Fruit fly (Drosophila melanogaster): ENCODE measurements around the gene CG10376.
A peak's percentile ranks its signal among the peaks of the same experiment; 100 is the strongest.

Gene CG10376

DNA sequence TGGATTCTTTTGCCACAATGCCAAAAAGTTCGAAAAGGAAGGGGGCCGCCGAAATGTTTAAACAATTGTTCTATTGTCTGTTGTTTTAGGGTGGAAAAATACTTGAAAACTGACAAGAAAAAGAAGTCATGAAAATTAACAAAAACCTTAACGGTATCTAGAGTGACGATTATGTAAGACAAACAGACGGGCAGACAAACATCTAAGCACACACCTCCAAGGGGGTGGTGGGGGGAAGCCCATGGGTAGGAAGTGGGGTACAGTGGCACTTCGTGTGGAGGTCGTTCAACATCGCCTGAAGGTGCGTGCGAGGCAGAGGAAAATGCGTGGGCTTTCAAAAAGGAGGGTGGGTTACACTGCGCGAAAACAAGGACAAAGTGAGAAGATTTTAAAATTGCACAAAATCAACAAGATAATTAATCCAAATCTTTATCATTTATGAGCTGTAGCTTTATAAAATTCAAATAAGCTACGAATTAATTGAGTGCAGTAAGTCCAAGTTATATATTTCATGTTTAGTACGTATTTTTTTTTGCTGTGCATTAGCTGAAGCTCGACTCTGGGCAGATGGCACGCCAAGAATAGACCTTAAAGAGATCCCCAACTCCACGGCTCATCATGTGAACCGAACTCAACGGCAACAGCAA is 14.6 kb upstream of the CG10376 start (continued):
- TF ChIP-seq spab (GFP tag; optimal IDR thresholded peaks at IDR 0.05), result no peak
- TF ChIP-seq CG8319 (GFP tag; optimal IDR thresholded peaks at IDR 0.05), result no peak
- TF ChIP-seq fd85E (GFP tag; optimal IDR thresholded peaks at IDR 0.05), result no peak
- peak; percentile 84 for TF ChIP-seq fkh (GFP tag; optimal IDR thresholded peaks at IDR 0.05)
- TF ChIP-seq acj6 (GFP tag; optimal IDR thresholded peaks at IDR 0.05), result no peak
- TF ChIP-seq CG16779 (tag; optimal IDR thresholded peaks at IDR 0.05), result no peak
- no peak for TF ChIP-seq CG6808 (GFP tag; optimal IDR thresholded peaks at IDR 0.05)
- TF ChIP-seq CG6792 (GFP tag; optimal IDR thresholded peaks at IDR 0.05), result no peak
- TF ChIP-seq CG7368 (GFP tag; optimal IDR thresholded peaks at IDR 0.05), result no peak
- no peak for TF ChIP-seq Blimp-1 (GFP tag; optimal IDR thresholded peaks at IDR 0.05)
- TF ChIP-seq pdm3 (GFP tag; optimal IDR thresholded peaks at IDR 0.05), result peak; percentile 1
- TF ChIP-seq Ets21C (GFP tag; optimal IDR thresholded peaks at IDR 0.05), result no peak
- TF ChIP-seq Gug (GFP tag; IDR thresholded peaks at IDR 0.05), result no peak
- TF ChIP-seq Hr38 (GFP tag; optimal IDR thresholded peaks at IDR 0.05), result no peak
- peak; percentile 32; the same call in 1 of the 2 replicates for TF ChIP-seq CG15336 (GFP tag; IDR thresholded peaks at IDR 0.05)
- no peak for TF ChIP-seq net (GFP tag; optimal IDR thresholded peaks at IDR 0.05)
- TF ChIP-seq eg (GFP tag; IDR thresholded peaks at IDR 0.05), result no peak
- no peak for TF ChIP-seq lz (GFP tag; optimal IDR thresholded peaks at IDR 0.05)
- no peak for TF ChIP-seq achi (GFP tag; optimal IDR thresholded peaks at IDR 0.05)
- TF ChIP-seq CG11762 (GFP tag; optimal IDR thresholded peaks at IDR 0.05; ENCODE audit: insufficient read depth), result no peak
- TF ChIP-seq Met (GFP tag; optimal IDR thresholded peaks at IDR 0.05), result no peak

DNA sequence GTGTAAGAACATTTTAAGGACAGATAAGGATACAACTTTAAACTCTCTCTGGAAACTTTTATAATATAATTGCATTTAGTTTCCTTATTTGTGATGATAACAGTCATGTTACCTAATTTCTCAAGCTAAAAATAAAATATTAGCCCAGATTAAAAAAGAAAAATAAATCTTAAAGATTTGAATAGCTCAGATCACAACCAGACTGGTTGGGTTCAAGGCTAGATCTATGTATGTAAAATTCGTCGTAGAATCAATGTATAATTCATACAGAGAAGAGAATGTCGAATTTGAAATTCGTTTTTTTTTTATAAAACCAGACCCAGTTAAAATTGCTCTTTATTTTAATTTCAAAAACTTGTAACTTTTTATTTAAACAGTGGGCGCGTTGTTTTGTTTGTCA is 11.2 kb upstream of the CG10376 start:
- TF ChIP-seq CG6163 (GFP tag; IDR thresholded peaks at IDR 0.05), result no peak

DNA sequence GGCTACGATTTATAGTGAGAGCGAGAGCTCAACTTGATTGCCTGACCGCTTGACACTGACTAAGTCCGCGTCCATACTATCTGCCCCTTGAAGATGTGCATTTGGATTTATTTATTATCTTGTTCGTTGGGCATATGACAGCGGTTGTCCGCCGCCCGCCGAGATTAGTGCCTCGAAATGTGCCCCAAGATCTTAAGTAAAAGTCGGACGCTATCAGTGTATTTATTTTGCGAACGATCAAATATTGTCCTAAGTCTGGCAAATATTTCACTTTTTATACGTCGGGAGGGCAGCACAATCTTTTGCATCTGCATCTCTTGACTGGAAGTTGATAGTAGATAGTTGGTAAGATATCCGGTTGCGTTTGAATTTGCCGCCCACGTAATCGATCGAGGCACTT is 10.8 kb upstream of the CG10376 start, which contains the start of gene Irk3:
Irk3 (minus strand) TSS at position 63 of the 400 bp plus-strand sequence.
- TF ChIP-seq cyc (GFP tag; optimal IDR thresholded peaks at IDR 0.05) (no peak), CG15336 (GFP tag; IDR thresholded peaks at IDR 0.05) (no peak), fkh (GFP tag; optimal IDR thresholded peaks at IDR 0.05) (no peak), Ets96B (tag; optimal IDR thresholded peaks at IDR 0.05) (no peak), CG4318 (GFP tag; optimal IDR thresholded peaks at IDR 0.05) (no peak), salr (GFP tag; optimal IDR thresholded peaks at IDR 0.05) (no peak)

DNA sequence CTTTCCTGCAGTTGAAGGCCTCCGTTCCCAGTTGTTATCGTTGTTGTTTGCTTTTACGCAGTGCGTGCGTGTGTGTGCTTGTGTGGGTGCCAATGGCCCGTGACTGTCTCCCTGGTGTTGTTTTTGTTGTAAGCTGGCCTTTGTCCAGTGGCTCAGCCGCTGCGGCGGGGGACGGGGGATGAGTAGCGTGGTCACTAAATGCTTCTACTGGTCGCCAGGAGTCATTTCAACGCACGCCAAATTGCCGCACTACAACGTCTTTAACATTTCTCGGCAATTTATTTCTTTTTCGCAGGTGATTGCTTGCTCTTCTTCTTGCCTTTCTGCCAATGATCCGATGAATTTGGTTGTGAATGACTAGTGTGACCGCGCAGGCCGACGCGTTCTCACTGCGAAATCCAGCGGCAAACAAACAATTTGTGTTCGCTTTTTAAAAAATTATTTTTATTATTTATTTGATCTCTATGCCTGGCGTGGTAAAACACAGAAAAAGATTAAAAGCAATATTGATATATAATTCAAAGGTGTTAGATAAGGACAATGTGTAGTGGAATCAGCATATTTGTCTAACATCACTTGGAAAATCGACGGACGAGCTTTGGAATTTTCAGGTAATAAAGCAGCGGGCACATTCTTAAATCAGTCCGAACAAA is 5.5 kb upstream of the CG10376 start, which contains the start of the genes Faf2 and Grip71:
Faf2 (minus strand) TSS at position 450 of the 653 bp plus-strand sequence.
Grip71 (plus strand) TSS at position 608 of the 653 bp plus-strand sequence.
- peak; percentile 81 for TF ChIP-seq Smox (GFP tag; optimal IDR thresholded peaks at IDR 0.05)
- TF ChIP-seq Ets96B (tag; optimal IDR thresholded peaks at IDR 0.05), result peak; percentile 77
- TF ChIP-seq Sox102F (GFP tag; optimal IDR thresholded peaks at IDR 0.05), result peak; percentile 63
- TF ChIP-seq cyc (GFP tag; optimal IDR thresholded peaks at IDR 0.05), result peak; percentile 87
- TF ChIP-seq Hr39 (GFP tag; optimal IDR thresholded peaks at IDR 0.05), result peak; percentile 91
- TF ChIP-seq CG1621 (tag; optimal IDR thresholded peaks at IDR 0.05), result peak; percentile 68
- TF ChIP-seq CG3032 (tag; optimal IDR thresholded peaks at IDR 0.05), result peak; percentile 90
- TF ChIP-seq CG31627 (GFP tag; optimal IDR thresholded peaks at IDR 0.05), result peak; percentile 90
- TF ChIP-seq CG11902 (GFP tag; optimal IDR thresholded peaks at IDR 0.05), result peak; percentile 85
- TF ChIP-seq Gug (GFP tag; IDR thresholded peaks at IDR 0.05), result peak; percentile 94
- no peak for TF ChIP-seq fd85E (GFP tag; optimal IDR thresholded peaks at IDR 0.05)
- TF ChIP-seq Hr4 (GFP tag; optimal IDR thresholded peaks at IDR 0.05), result peak; percentile 91
- TF ChIP-seq CG8319 (GFP tag; optimal IDR thresholded peaks at IDR 0.05), result peak; percentile 68
- TF ChIP-seq CG6792 (GFP tag; optimal IDR thresholded peaks at IDR 0.05), result peak; percentile 62
- TF ChIP-seq CG34406 (GFP tag; optimal IDR thresholded peaks at IDR 0.05), result peak; percentile 70
- peak; percentile 48 for TF ChIP-seq spab (GFP tag; optimal IDR thresholded peaks at IDR 0.05)
- TF ChIP-seq svp (GFP tag), result peak; percentile 96
- TF ChIP-seq CG10631 (GFP tag; optimal IDR thresholded peaks at IDR 0.05), result peak; percentile 89
- peak; percentile 90 for TF ChIP-seq CG32006 (GFP tag; optimal IDR thresholded peaks at IDR 0.05)
- TF ChIP-seq pdm3 (GFP tag; optimal IDR thresholded peaks at IDR 0.05), result peak; percentile 89
- TF ChIP-seq Ets21C (GFP tag; optimal IDR thresholded peaks at IDR 0.05), result peak; percentile 88
- TF ChIP-seq vri (GFP tag; optimal IDR thresholded peaks at IDR 0.05), result no peak
- peak; percentile 49 for TF ChIP-seq CG9139 (GFP tag; optimal IDR thresholded peaks at IDR 0.05)
- TF ChIP-seq Eip78C (GFP tag), result peak; percentile 93
- peak; percentile 77 for TF ChIP-seq CG10669 (GFP tag; optimal IDR thresholded peaks at IDR 0.05)
- TF ChIP-seq CG6854 (GFP tag; optimal IDR thresholded peaks at IDR 0.05), result peak; percentile 24
- peak; percentile 80 for TF ChIP-seq Eip75B (GFP tag; optimal IDR thresholded peaks at IDR 0.05)
- TF ChIP-seq achi (GFP tag; optimal IDR thresholded peaks at IDR 0.05), result peak; percentile 80
